Worm (Caenorhabditis elegans): ENCODE data around the gene spsb-1.

- TF ChIP-seq egl-27 (tag; optimal IDR thresholded peaks at IDR 0.05) (no peak), hlh-4 (tag; optimal IDR thresholded peaks at IDR 0.05) (no peak), rnt-1 (tag; optimal IDR thresholded peaks at IDR 0.05) (no peak)
These were observed 48.1 kb upstream of the spsb-1 start for ce11 chrII:15148442-15148841.

All from whole organism, L1 larva.